Fruit fly (Drosophila melanogaster): ENCODE data around the gene CG7968.

CG7968 gene

dm6 chr2L:13881387-13881902, 32.2 kb downstream of the CG7968 start:
- TF ChIP-seq sna (GFP tag; IDR thresholded peaks at IDR 0.05; ENCODE audit: partially characterized antibody) (no peak), CG2199 (GFP tag; IDR thresholded peaks at IDR 0.05) (0 out of 3 replicates have a peak, but pooled peaks have one; percentile 58), Deaf1 (tag; optimal IDR thresholded peaks at IDR 0.05) (no peak), nom (GFP tag; optimal IDR thresholded peaks at IDR 0.05) (no peak), Gsc (GFP tag; IDR thresholded peaks at IDR 0.05) (no peak), CG18599 (GFP tag; optimal IDR thresholded peaks at IDR 0.05) (no peak), CG1602 (GFP tag; optimal IDR thresholded peaks at IDR 0.05) (no peak), Nf-YC (tag; optimal IDR thresholded peaks at IDR 0.05) (no peak), crc (GFP tag; optimal IDR thresholded peaks at IDR 0.05) (no peak), CG3407 (GFP tag; optimal IDR thresholded peaks at IDR 0.05) (no peak), chinmo (GFP tag; IDR thresholded peaks at IDR 0.05; ENCODE audit: partially characterized antibody) (0 out of 4 replicates have a peak, but pooled peaks have one; percentile 12), stwl (tag; optimal IDR thresholded peaks at IDR 0.05) (no peak), tx (GFP tag; optimal IDR thresholded peaks at IDR 0.05) (no peak), Max (GFP tag; optimal IDR thresholded peaks at IDR 0.05) (no peak), CG7839 (tag; optimal IDR thresholded peaks at IDR 0.05) (no peak), Dfd (GFP tag; optimal IDR thresholded peaks at IDR 0.05) (no peak), Ptx1 (GFP tag; IDR thresholded peaks at IDR 0.05) (no peak), CG8388 (GFP tag; optimal IDR thresholded peaks at IDR 0.05) (no peak), Mrtf (GFP tag; IDR thresholded peaks at IDR 0.05) (no peak), otp (GFP tag; IDR thresholded peaks at IDR 0.05) (no peak), yki (optimal IDR thresholded peaks at IDR 0.05) (no peak), slp2 (GFP tag; optimal IDR thresholded peaks at IDR 0.05) (no peak), exex (tag; optimal IDR thresholded peaks at IDR 0.05) (peak; percentile 34), CG14710 (tag; optimal IDR thresholded peaks at IDR 0.05) (no peak), Med (GFP tag) (peak; percentile 10), CG13775 (GFP tag; optimal IDR thresholded peaks at IDR 0.05) (no peak), CG13894 (tag; optimal IDR thresholded peaks at IDR 0.05) (no peak), BEAF-32 (GFP tag; optimal IDR thresholded peaks at IDR 0.05) (no peak), CG10462 (GFP tag; optimal IDR thresholded peaks at IDR 0.05) (no peak), sd (tag; optimal IDR thresholded peaks at IDR 0.05) (peak; percentile 24), CG12769 (tag; optimal IDR thresholded peaks at IDR 0.05) (no peak), Pdp1 (GFP tag; optimal IDR thresholded peaks at IDR 0.05) (no peak), CG13287 (GFP tag; IDR thresholded peaks at IDR 0.05; ENCODE audit: partially characterized antibody) (no peak), Hmx (GFP tag; optimal IDR thresholded peaks at IDR 0.05) (no peak), sisA (GFP tag; IDR thresholded peaks at IDR 0.05) (no peak), CG10654 (GFP tag; optimal IDR thresholded peaks at IDR 0.05) (no peak), bsh (GFP tag; optimal IDR thresholded peaks at IDR 0.05) (no peak), CG10565 (GFP tag; optimal IDR thresholded peaks at IDR 0.05) (no peak), Fer2 (tag; optimal IDR thresholded peaks at IDR 0.05) (no peak), CG15073 (GFP tag; optimal IDR thresholded peaks at IDR 0.05) (peak; percentile 41), grn (GFP tag; optimal IDR thresholded peaks at IDR 0.05) (peak; percentile 76), CG10147 (GFP tag; optimal IDR thresholded peaks at IDR 0.05) (no peak), CG11456 (GFP tag; IDR thresholded peaks at IDR 0.05) (no peak), B-H2 (GFP tag; optimal IDR thresholded peaks at IDR 0.05) (no peak), CG13296 (GFP tag; optimal IDR thresholded peaks at IDR 0.05) (no peak), sug (tag; optimal IDR thresholded peaks at IDR 0.05) (peak; percentile 88), luna (GFP tag; optimal IDR thresholded peaks at IDR 0.05) (no peak), danr (GFP tag; IDR thresholded peaks at IDR 0.05) (no peak), CG4360 (GFP tag; IDR thresholded peaks at IDR 0.05) (no peak), MESR4 (GFP tag; optimal IDR thresholded peaks at IDR 0.05) (no peak), CG34376 (GFP tag; optimal IDR thresholded peaks at IDR 0.05) (peak; percentile 17)
